Worm (Caenorhabditis elegans): ENCODE results near the gene F38H4.3.

The F38H4.3 gene

ce11 chrIV:11820067-11820913, 21.9 kb upstream of the F38H4.3 start (continued):
- TF ChIP-seq mes-2 (tag; optimal IDR thresholded peaks at IDR 0.05; ENCODE audit: poor library complexity, severe bottlenecking) (peak; percentile 31), nhr-6 (tag; optimal IDR thresholded peaks at IDR 0.05) (no peak), F10B5.3 (tag; optimal IDR thresholded peaks at IDR 0.05) (no peak), unc-39 (tag; optimal IDR thresholded peaks at IDR 0.05) (no peak), nhr-25 (tag; optimal IDR thresholded peaks at IDR 0.05; ENCODE audit: borderline replicate concordance, insufficient read depth) (no peak), sdz-12 (GFP tag; optimal IDR thresholded peaks at IDR 0.05) (no peak), nhr-41 (GFP tag; IDR thresholded peaks at IDR 0.05) (no peak), attf-4 (tag; optimal IDR thresholded peaks at IDR 0.05) (no peak), nhr-102 (tag; optimal IDR thresholded peaks at IDR 0.05) (no peak), daf-12 (tag; optimal IDR thresholded peaks at IDR 0.05) (no peak), F44E2.7 (GFP tag; IDR thresholded peaks at IDR 0.05) (no peak), F26F4.8 (GFP tag; conservative IDR thresholded peaks at IDR 0.05) (no peak), Y105C5A.15 (GFP tag; IDR thresholded peaks at IDR 0.05) (0 out of 2 replicates have a peak, but pooled peaks have one; percentile 44), lin-29 (GFP tag; IDR thresholded peaks at IDR 0.05) (no peak), aly-2 (tag; optimal IDR thresholded peaks at IDR 0.05) (no peak), zfp-3 (GFP tag; conservative IDR thresholded peaks at IDR 0.05) (no peak; the same call in 1 of the 2 replicates), madf-5 (GFP tag; IDR thresholded peaks at IDR 0.05) (0 out of 4 replicates have a peak, but pooled peaks have one; percentile 4 to 13), lin-38 (GFP tag; IDR thresholded peaks at IDR 0.05) (peak; percentile 47), ama-1 (optimal IDR thresholded peaks at IDR 0.05) (peak; percentile 82), unc-62 (GFP tag; optimal IDR thresholded peaks at IDR 0.05 in 1 of 2) (no peak), unc-62 (tag; optimal IDR thresholded peaks at IDR 0.05) (no peak), T26A8.4 (GFP tag; IDR thresholded peaks at IDR 0.05) (no peak; the same call in 1 of the 2 replicates), lsy-2 (tag; optimal IDR thresholded peaks at IDR 0.05) (peak in 1 of 2 experiments; percentile 2), mep-1 (tag; optimal IDR thresholded peaks at IDR 0.05) (no peak), hlh-30 (tag; optimal IDR thresholded peaks at IDR 0.05; ENCODE audit: insufficient read depth) (no peak), spr-3 (GFP tag; optimal IDR thresholded peaks at IDR 0.05) (no peak), unc-130 (GFP tag; optimal IDR thresholded peaks at IDR 0.05) (peak; percentile 3), madf-9 (GFP tag; conservative IDR thresholded peaks at IDR 0.05) (no peak), zfp-2 (tag; optimal IDR thresholded peaks at IDR 0.05) (no peak), mxl-3 (GFP tag; optimal IDR thresholded peaks at IDR 0.05) (no peak), pqm-1 (tag; optimal IDR thresholded peaks at IDR 0.05) (no peak), nhr-11 (tag; optimal IDR thresholded peaks at IDR 0.05) (no peak), skn-1 (tag; optimal IDR thresholded peaks at IDR 0.05) (no peak), php-3 (GFP tag; IDR thresholded peaks at IDR 0.05) (no peak), ZK546.5 (tag; optimal IDR thresholded peaks at IDR 0.05) (no peak), egl-43 (GFP tag; IDR thresholded peaks at IDR 0.05) (no peak), daf-8 (GFP tag; IDR thresholded peaks at IDR 0.05) (no peak), ceh-44 (GFP tag; IDR thresholded peaks at IDR 0.05) (no peak), ceh-32 (tag; optimal IDR thresholded peaks at IDR 0.05; ENCODE audit: poor library complexity) (no peak), F49E8.2 (tag; optimal IDR thresholded peaks at IDR 0.05; ENCODE audit: borderline replicate concordance) (peak; percentile 67), snpc-1.2 (GFP tag; IDR thresholded peaks at IDR 0.05) (peak; percentile 61), daf-16 (GFP tag; optimal IDR thresholded peaks at IDR 0.05) (no peak), daf-16 (tag; optimal IDR thresholded peaks at IDR 0.05) (no peak), ceh-62 (tag; optimal IDR thresholded peaks at IDR 0.05) (no peak), mdl-1 (tag; optimal IDR thresholded peaks at IDR 0.05) (no peak), fos-1 (tag; optimal IDR thresholded peaks at IDR 0.05) (no peak), ceh-28 (tag; optimal IDR thresholded peaks at IDR 0.05) (no peak), mxl-2 (GFP tag; conservative IDR thresholded peaks at IDR 0.05) (no peak), pha-4 (GFP tag; IDR thresholded peaks at IDR 0.05) (peak; percentile 13; the same call in 1 of the 2 replicates), pha-4 (tag; optimal IDR thresholded peaks at IDR 0.05) (no peak)

Measured in whole organism, L4 larva.